Comparison of ENCODE assay signal across 1 fruit fly cellular context in the genomic region with DNA sequence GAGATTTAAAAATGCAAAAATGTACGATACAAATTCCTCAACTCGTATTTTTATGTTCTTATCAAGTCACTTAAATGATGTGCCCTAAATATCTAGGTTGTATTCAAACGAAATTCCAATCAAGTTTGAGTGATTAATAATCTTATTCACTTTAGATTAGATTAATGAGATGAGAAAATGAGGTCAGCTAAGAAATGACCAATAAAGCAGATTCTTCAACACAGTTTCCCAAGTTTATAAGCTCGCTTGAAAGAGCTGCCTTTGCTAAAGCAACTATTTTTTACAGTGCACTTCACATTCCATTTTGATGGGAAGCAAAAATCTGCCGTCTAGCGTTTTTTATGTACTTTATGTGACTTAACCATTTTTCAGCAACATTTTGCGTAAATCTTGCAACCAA.
TF ChIP-seq lines count a peak whose summit lies in the region.

No protein-coding gene starts in this region.

TF ChIP-seq in whole organism, prepupa, 60 proteins besides CTCF, POLR2A, EP300 and RAD21 (continued from another document):
- TF ChIP-seq Hr4 (GFP tag; optimal IDR thresholded peaks at IDR 0.05; lab: Kevin White, UChicago) = peak; percentile 63
- no peak for TF ChIP-seq Eip93F (GFP tag; optimal IDR thresholded peaks at IDR 0.05; lab: Kevin White, UChicago)
- no peak for TF ChIP-seq CG8632 (GFP tag; optimal IDR thresholded peaks at IDR 0.05; lab: Kevin White, UChicago)
- peak; percentile 67 for TF ChIP-seq CG10631 (GFP tag; optimal IDR thresholded peaks at IDR 0.05; lab: Kevin White, UChicago)
- TF ChIP-seq salr (GFP tag; optimal IDR thresholded peaks at IDR 0.05; lab: Kevin White, UChicago) = peak; percentile 7 to 51
- TF ChIP-seq CG8119 (GFP tag; IDR thresholded peaks at IDR 0.05; lab: Robert Waterston, UW) = peak; percentile 37; the same call in 1 of the 3 replicates
- peak; percentile 12 for TF ChIP-seq Met (GFP tag; optimal IDR thresholded peaks at IDR 0.05; lab: Kevin White, UChicago)
- peak; percentile 27; the same call in 1 of the 2 replicates for TF ChIP-seq CG11294 (GFP tag; IDR thresholded peaks at IDR 0.05; lab: Robert Waterston, UW)
- no peak for TF ChIP-seq Hr38 (GFP tag; optimal IDR thresholded peaks at IDR 0.05; lab: Kevin White, UChicago)
- TF ChIP-seq Gug (GFP tag; IDR thresholded peaks at IDR 0.05; lab: Robert Waterston, UW) = 0 out of 2 replicates have a peak, but pooled peaks have one; percentile 28
